Fruit fly (Drosophila melanogaster) whole organism, embryonic: ENCODE measurements around the gene CG15528.

ENCODE experiments used
- Ada2b ChIP-seq: fragments of 200-800 bp; sonication (Bioruptor generic); IDR thresholded peaks from 2 replicates; pipeline ENCODE4 v1.3.6; 2022; ENCODE audit warnings: missing biosample characterization, missing genetic modification characterization
- CG10209 ChIP-seq: fragments of 200-800 bp; sonication (Bioruptor generic); optimal IDR thresholded peaks from 3 replicates; lab custom pipeline; 2017; ENCODE audit warnings: missing biosample characterization, mild to moderate bottlenecking, missing genetic modification characterization, missing genetic modification reagents
- CG10654 ChIP-seq: fragments of 200-800 bp; sonication (Bioruptor generic); optimal IDR thresholded peaks from 2 replicates; lab custom pipeline; 2016; ENCODE audit warnings: missing biosample characterization, missing genetic modification characterization
- CG11504 ChIP-seq: fragments of 200-800 bp; sonication (Bioruptor generic); optimal IDR thresholded peaks from 3 replicates; lab custom pipeline; 2019; ENCODE audit warnings: missing biosample characterization, mild to moderate bottlenecking, missing genetic modification characterization, moderate library complexity
- CG12155 ChIP-seq: fragments of 200-800 bp; sonication (Bioruptor generic); optimal IDR thresholded peaks from 3 replicates; lab custom pipeline; 2016; ENCODE audit warnings: missing biosample characterization, missing genetic modification characterization
- CG12391 ChIP-seq: fragments of 200-800 bp; sonication (Bioruptor generic); optimal IDR thresholded peaks from 3 replicates; lab custom pipeline; 2018; ENCODE audit warnings: missing biosample characterization, mild to moderate bottlenecking, missing genetic modification characterization, moderate library complexity
- CG13123 ChIP-seq: fragments of 200-800 bp; sonication (Bioruptor generic); optimal IDR thresholded peaks from 2 replicates; lab custom pipeline; 2016; ENCODE audit warnings: missing biosample characterization, missing genetic modification characterization
- CG13296 ChIP-seq: fragments of 200-800 bp; sonication (Bioruptor generic); optimal IDR thresholded peaks from 3 replicates; lab custom pipeline; 2018; ENCODE audit warnings: missing biosample characterization, mild to moderate bottlenecking, missing genetic modification characterization
- CG1529 ChIP-seq: fragments of 200-800 bp; sonication (Bioruptor generic); optimal IDR thresholded peaks from 3 replicates; lab custom pipeline; 2018; ENCODE audit warnings: missing biosample characterization, missing genetic modification characterization
- CG15696 ChIP-seq: fragments of 200-800 bp; sonication (Bioruptor generic); optimal IDR thresholded peaks from 2 replicates; lab custom pipeline; 2019; ENCODE audit warnings: missing biosample characterization, mild to moderate bottlenecking, missing genetic modification characterization, moderate library complexity
- CG16863 ChIP-seq: fragments of 200-800 bp; sonication (Bioruptor generic); optimal IDR thresholded peaks from 3 replicates; lab custom pipeline; 2016; ENCODE audit warnings: missing biosample characterization, missing genetic modification characterization
- CG17186 ChIP-seq: fragments of 200-800 bp; sonication (Bioruptor generic); optimal IDR thresholded peaks from 3 replicates; lab custom pipeline; 2017; ENCODE audit warnings: missing biosample characterization, missing genetic modification reagents, missing genetic modification characterization
- CG17612 ChIP-seq: fragments of 200-800 bp; sonication (Bioruptor generic); IDR thresholded peaks from 2 replicates; pipeline ENCODE4 v1.3.6; 2022; ENCODE audit warnings: missing biosample characterization, missing genetic modification characterization
- CG2116 ChIP-seq: fragments of 200-800 bp; sonication (Bioruptor generic); optimal IDR thresholded peaks from 3 replicates; lab custom pipeline; 2018; ENCODE audit warnings: missing biosample characterization, mild to moderate bottlenecking, missing genetic modification characterization
- CG2120 ChIP-seq: fragments of 200-800 bp; sonication (Bioruptor generic); optimal IDR thresholded peaks from 3 replicates; lab custom pipeline; 2016; ENCODE audit warnings: missing biosample characterization, missing genetic modification characterization
- CG31224 ChIP-seq: fragments of 200-800 bp; sonication (Bioruptor generic); IDR thresholded peaks from 2 replicates; pipeline ENCODE4 v1.3.6; 2022; ENCODE audit warnings: missing biosample characterization, missing genetic modification characterization
- CG33557 ChIP-seq: fragments of 200-800 bp; sonication (Bioruptor generic); optimal IDR thresholded peaks from 2 replicates; lab custom pipeline; 2019; ENCODE audit warnings: missing biosample characterization, mild to moderate bottlenecking, missing genetic modification characterization, moderate library complexity
- CG34224 ChIP-seq: fragments of 200-800 bp; sonication (Bioruptor generic); IDR thresholded peaks from 3 replicates; pipeline ENCODE4 v1.3.6; 2022; ENCODE audit warnings: missing biosample characterization, missing genetic modification characterization; ENCODE audit not compliant: partially characterized antibody
- CG34376 ChIP-seq: fragments of 200-800 bp; sonication (Bioruptor generic); optimal IDR thresholded peaks from 2 replicates; lab custom pipeline; 2018; ENCODE audit warnings: missing biosample characterization, mild to moderate bottlenecking, missing genetic modification characterization
- CG3847 ChIP-seq: fragments of 200-800 bp; sonication (Bioruptor generic); IDR thresholded peaks from 2 replicates; pipeline ENCODE4 v1.3.6; 2022; ENCODE audit warnings: missing biosample characterization, missing genetic modification characterization
- CG8359 ChIP-seq: fragments of 200-800 bp; sonication (Bioruptor generic); optimal IDR thresholded peaks from 2 replicates; lab custom pipeline; 2017; ENCODE audit warnings: missing biosample characterization, mild to moderate bottlenecking, missing genetic modification characterization, borderline replicate concordance
- CG8944 ChIP-seq: fragments of 200-800 bp; sonication (Bioruptor generic); optimal IDR thresholded peaks from 3 replicates; lab custom pipeline; 2016; ENCODE audit warnings: missing biosample characterization, missing genetic modification characterization
- Hsf ChIP-seq: fragments of 200-800 bp; sonication (Bioruptor generic); optimal IDR thresholded peaks from 3 replicates; lab custom pipeline; 2016; ENCODE audit warnings: missing biosample characterization, missing genetic modification characterization
- Lim3 ChIP-seq: fragments of 200-800 bp; sonication (Bioruptor generic); IDR thresholded peaks from 2 replicates; pipeline ENCODE4 v1.3.6; 2022; ENCODE audit warnings: missing biosample characterization, missing genetic modification characterization
- MESR4 ChIP-seq: fragments of 200-800 bp; sonication (Bioruptor generic); optimal IDR thresholded peaks from 2 replicates; lab custom pipeline; 2018; ENCODE audit warnings: missing biosample characterization, mild to moderate bottlenecking, missing genetic modification characterization, moderate library complexity
- Opbp ChIP-seq: fragments of 200-800 bp; sonication (Bioruptor generic); IDR thresholded peaks from 3 replicates; pipeline ENCODE4 v1.3.6; 2022; ENCODE audit warnings: missing biosample characterization, missing genetic modification characterization; ENCODE audit not compliant: partially characterized antibody
- Pdp1 ChIP-seq, 2 experiments: fragments of 200-800 bp; sonication (Bioruptor generic); optimal IDR thresholded peaks; 3 replicates each; lab custom pipeline; 2016; ENCODE audit warnings: missing biosample characterization in 2 of 2, missing genetic modification characterization in 2 of 2, mild to moderate bottlenecking in 1 of 2, moderate library complexity in 1 of 2
- Rx ChIP-seq: fragments of 200-800 bp; sonication (Bioruptor generic); IDR thresholded peaks from 2 replicates; pipeline ENCODE4 v1.3.6; 2022; ENCODE audit warnings: missing biosample characterization, missing genetic modification characterization
- Tbp ChIP-seq: fragments of >200 bp; optimal IDR thresholded peaks from 2 replicates; lab custom pipeline; 2018; ENCODE audit warnings: missing biosample characterization, missing genetic modification characterization
- Usf ChIP-seq: fragments of 200-800 bp; sonication (Bioruptor generic); optimal IDR thresholded peaks from 2 replicates; lab custom pipeline; 2017; ENCODE audit warnings: missing genotype, missing biosample characterization, missing genetic modification characterization
- Xbp1 ChIP-seq: fragments of 200-800 bp; sonication (Bioruptor generic); optimal IDR thresholded peaks from 3 replicates; lab custom pipeline; 2016; ENCODE audit warnings: missing biosample characterization, mild to moderate bottlenecking, missing genetic modification characterization
- ase ChIP-seq: fragments of 200-800 bp; sonication (Bioruptor generic); IDR thresholded peaks from 3 replicates; pipeline ENCODE4 v1.3.6; 2022; ENCODE audit warnings: missing biosample characterization, missing genetic modification characterization
- bab2 ChIP-seq: fragments of 200-800 bp; sonication (Bioruptor generic); optimal IDR thresholded peaks from 2 replicates; lab custom pipeline; 2016; ENCODE audit warnings: missing biosample characterization, missing genetic modification characterization
- bbx ChIP-seq: fragments of 200-800 bp; sonication (Bioruptor generic); IDR thresholded peaks from 2 replicates; pipeline ENCODE4 v1.3.6; 2022; ENCODE audit warnings: missing biosample characterization, missing genetic modification characterization; ENCODE audit not compliant: partially characterized antibody
- bsh ChIP-seq, 2 experiments: fragments of 200-800 bp; sonication (Bioruptor generic); optimal IDR thresholded peaks; 2 replicates each; lab custom pipeline; 2017 to 2018; ENCODE audit warnings: mild to moderate bottlenecking in 2 of 2, missing biosample characterization in 2 of 2, missing genetic modification characterization in 2 of 2, moderate library complexity in 1 of 2
- cas ChIP-seq: fragments of 200-800 bp; sonication (Bioruptor generic); IDR thresholded peaks from 2 replicates; pipeline ENCODE4 v1.3.6; 2022; ENCODE audit warnings: missing biosample characterization, missing genetic modification characterization
- chif ChIP-seq, 2 experiments: fragments of 200-800 bp; sonication (Bioruptor generic); optimal IDR thresholded peaks; 3 replicates each; lab custom pipeline; 2016; ENCODE audit warnings: missing biosample characterization in 2 of 2, missing genetic modification characterization in 2 of 2
- chinmo ChIP-seq: fragments of 200-800 bp; sonication (Bioruptor generic); IDR thresholded peaks from 4 replicates; pipeline ENCODE4 v1.3.6; 2022; ENCODE audit warnings: missing biosample characterization, missing genetic modification characterization; ENCODE audit not compliant: partially characterized antibody
- dpn ChIP-seq, 2 experiments: fragments of 200-800 bp; sonication (Bioruptor generic); optimal IDR thresholded peaks; 3 replicates each; lab custom pipeline; 2016; ENCODE audit warnings: missing biosample characterization in 2 of 2, missing genetic modification characterization in 2 of 2
- fu2 ChIP-seq: fragments of 200-800 bp; sonication (Bioruptor generic); optimal IDR thresholded peaks from 2 replicates; lab custom pipeline; 2016; ENCODE audit warnings: missing biosample characterization, missing genetic modification characterization
- grau ChIP-seq: fragments of 200-800 bp; optimal IDR thresholded peaks from 3 replicates; lab custom pipeline; 2019; ENCODE audit warnings: missing biosample characterization, mild to moderate bottlenecking, missing genetic modification characterization, moderate library complexity
- insv ChIP-seq, 2 experiments: fragments of 200-800 bp; sonication (Bioruptor generic); optimal IDR thresholded peaks; 3 replicates each; lab custom pipeline; 2016 to 2018; ENCODE audit warnings: missing biosample characterization in 2 of 2, missing genetic modification characterization in 2 of 2
- lab ChIP-seq: fragments of 200-800 bp; sonication (Bioruptor generic); optimal IDR thresholded peaks from 3 replicates; lab custom pipeline; 2017; ENCODE audit warnings: missing biosample characterization, missing genetic modification characterization, mild to moderate bottlenecking, moderate library complexity, missing genetic modification reagents
- nau ChIP-seq: fragments of 200-800 bp; sonication (Bioruptor generic); optimal IDR thresholded peaks from 3 replicates; lab custom pipeline; 2017; ENCODE audit warnings: missing biosample characterization, mild to moderate bottlenecking, missing genetic modification characterization, missing genetic modification reagents
- nerfin-2 ChIP-seq: fragments of 200-800 bp; sonication (Bioruptor generic); IDR thresholded peaks from 2 replicates; pipeline ENCODE4 v1.3.6; 2022; ENCODE audit warnings: missing biosample characterization, missing genetic modification characterization; ENCODE audit not compliant: partially characterized antibody
- oc ChIP-seq: fragments of 200-800 bp; sonication (Bioruptor generic); optimal IDR thresholded peaks from 2 replicates; lab custom pipeline; 2018; ENCODE audit warnings: missing biosample characterization, mild to moderate bottlenecking, missing genetic modification characterization, moderate library complexity
- pfk ChIP-seq: fragments of 200-800 bp; sonication (Bioruptor generic); optimal IDR thresholded peaks from 2 replicates; lab custom pipeline; 2018; ENCODE audit warnings: missing biosample characterization, mild to moderate bottlenecking, missing genetic modification characterization, moderate library complexity
- psq ChIP-seq: fragments of 200-800 bp; sonication (Bioruptor generic); optimal IDR thresholded peaks from 2 replicates; lab custom pipeline; 2017; ENCODE audit warnings: missing biosample characterization, missing genetic modification characterization
- sr ChIP-seq: fragments of 200-800 bp; sonication (Bioruptor generic); IDR thresholded peaks from 3 replicates; pipeline ENCODE4 v1.3.6; 2022; ENCODE audit warnings: missing biosample characterization, missing genetic modification characterization
- tap ChIP-seq: fragments of 200-800 bp; optimal IDR thresholded peaks from 3 replicates; lab custom pipeline; 2019; ENCODE audit warnings: missing biosample characterization, mild to moderate bottlenecking, missing genetic modification characterization, moderate library complexity

The CG15528 gene

dm6 chr3R:30004648-30005047 is 47.3 kb downstream of the CG15528 start, which contains the start of the genes Nlp and Nph (continued):
- TF ChIP-seq CG12155 (peak; percentile 47), CG15696 (tag; lab: Kevin White, UChicago) (no peak), CG16863 (GFP tag; lab: Kevin White, UChicago) (no peak), bab2 (GFP tag; lab: Kevin White, UChicago) (peak; percentile 16), CG13296 (no peak), pfk (GFP tag; lab: Kevin White, UChicago) (no peak), Tbp (GFP tag; lab: Kevin White, UChicago) (peak; percentile 64), fu2 (no peak), CG34224 (GFP tag; lab: Robert Waterston, UW) (peak; percentile 92), CG12391 (tag; lab: Kevin White, UChicago) (peak; percentile 42), MESR4 (GFP tag; lab: Kevin White, UChicago) (peak; percentile 29), CG13123 (GFP tag; lab: Kevin White, UChicago) (no peak), ase (GFP tag; lab: Robert Waterston, UW) (no peak), oc (tag; lab: Kevin White, UChicago) (no peak), chif (GFP tag; optimal IDR thresholded peaks at IDR 0.05; lab: Kevin White, UChicago) (no peak), CG8944 (GFP tag; lab: Kevin White, UChicago) (no peak), Opbp (GFP tag; lab: Robert Waterston, UW) (peak; percentile 76), CG17186 (GFP tag; lab: Kevin White, UChicago) (peak; percentile 80), nau (GFP tag; lab: Kevin White, UChicago) (no peak), dpn (GFP tag; optimal IDR thresholded peaks at IDR 0.05; lab: Kevin White, UChicago) (peak; percentile 36 to 41), psq (no peak), CG31224 (no peak), tap (tag; lab: Kevin White, UChicago) (no peak), sr (no peak), CG2120 (GFP tag; lab: Kevin White, UChicago) (peak; percentile 45), CG1529 (GFP tag; lab: Kevin White, UChicago) (no peak), lab (no peak), insv (GFP tag; optimal IDR thresholded peaks at IDR 0.05; lab: Kevin White, UChicago) (peak in 1 of 2 experiments; percentile 9), CG10209 (no peak), Rx (GFP tag; lab: Robert Waterston, UW) (no peak), CG34376 (GFP tag; lab: Kevin White, UChicago) (no peak), CG2116 (GFP tag; lab: Kevin White, UChicago) (peak; percentile 93), Usf (GFP tag; lab: Kevin White, UChicago) (no peak), CG3847 (GFP tag; lab: Robert Waterston, UW) (0 out of 2 replicates have a peak, but pooled peaks have one; percentile 53), bsh (GFP tag; optimal IDR thresholded peaks at IDR 0.05; lab: Kevin White, UChicago) (peak in 1 of 2 experiments; percentile 19), Lim3 (GFP tag; lab: Robert Waterston, UW) (no peak), Xbp1 (GFP tag; lab: Kevin White, UChicago) (peak; percentile 35), CG11504 (tag; lab: Kevin White, UChicago) (no peak), cas (GFP tag; lab: Robert Waterston, UW) (no peak), CG33557 (GFP tag; lab: Kevin White, UChicago) (no peak), grau (tag; lab: Kevin White, UChicago) (peak; percentile 35), Ada2b (no peak), Hsf (GFP tag; lab: Kevin White, UChicago) (peak; percentile 36), nerfin-2 (GFP tag; lab: Robert Waterston, UW) (peak; percentile 78), chinmo (GFP tag; lab: Robert Waterston, UW) (peak; percentile 74; the same call in 1 of the 4 replicates), CG10654 (GFP tag; lab: Kevin White, UChicago) (no peak), Pdp1 (GFP tag; optimal IDR thresholded peaks at IDR 0.05; lab: Kevin White, UChicago) (peak; percentile 11 to 19), CG17612 (GFP tag; lab: Robert Waterston, UW) (no peak), bbx (GFP tag; lab: Robert Waterston, UW) (peak; percentile 76), CG8359 (GFP tag; lab: Kevin White, UChicago) (no peak)
